Worm (Caenorhabditis elegans) whole organism, midembryonic: ENCODE measurements around the gene acr-14.

Experiments used
- T22C8.4 ChIP-seq: fragments of 200-800 bp; sonication (Bioruptor generic); IDR thresholded peaks from 2 replicates; pipeline ENCODE4 v1.3.6; 2022; ENCODE audit warnings: missing genetic modification characterization, missing compliant biosample characterization
- cog-1 ChIP-seq: sonication (generic microtip); optimal IDR thresholded peaks from 2 replicates; lab custom pipeline; 2016; ENCODE audit warnings: missing genetic modification characterization, missing compliant biosample characterization
- flt-1 ChIP-seq: fragments of 200-800 bp; sonication (Bioruptor generic); IDR thresholded peaks from 2 replicates; pipeline ENCODE4 v1.3.6; 2022; ENCODE audit warnings: missing genetic modification characterization, missing compliant biosample characterization
- klf-2 ChIP-seq: fragments of 200-800 bp; sonication (Bioruptor generic); conservative IDR thresholded peaks from 2 replicates; pipeline ENCODE4 v1.3.6; 2022; ENCODE audit warnings: missing genetic modification reagents, missing genetic modification characterization, missing compliant biosample characterization
- med-1 ChIP-seq: sonication (generic microtip); optimal IDR thresholded peaks from 2 replicates; lab custom pipeline; 2017; ENCODE audit warnings: missing genetic modification characterization, mild to moderate bottlenecking, missing compliant biosample characterization, antibody characterized with exemption, missing genetic modification reagents; ENCODE audit not compliant: insufficient read depth
- ref-1 ChIP-seq: fragments of 200-800 bp; sonication (Bioruptor generic); conservative IDR thresholded peaks from 2 replicates; pipeline ENCODE4 v1.3.6; 2022; ENCODE audit warnings: missing genetic modification reagents, missing genetic modification characterization, missing compliant biosample characterization
- ztf-23 ChIP-seq: fragments of 200-800 bp; sonication (Bioruptor generic); IDR thresholded peaks from 2 replicates; pipeline ENCODE4 v1.3.6; 2022; ENCODE audit warnings: missing genetic modification reagents, missing genetic modification characterization, missing compliant biosample characterization
- ztf-29 ChIP-seq: fragments of 200-800 bp; sonication (Bioruptor generic); IDR thresholded peaks from 2 replicates; pipeline ENCODE4 v1.3.6; 2022; ENCODE audit warnings: missing genetic modification reagents, missing genetic modification characterization, missing compliant biosample characterization

- no peak for TF ChIP-seq cog-1
- TF ChIP-seq flt-1 (GFP tag; lab: Robert Waterston, UW): no peak
- TF ChIP-seq ztf-29 (GFP tag; lab: Robert Waterston, UW): no peak
- no peak for TF ChIP-seq T22C8.4 (GFP tag; lab: Robert Waterston, UW)
- no peak for TF ChIP-seq klf-2 (GFP tag; lab: Robert Waterston, UW)
- TF ChIP-seq med-1 (GFP tag; lab: Kevin White, UChicago): no peak
- no peak for TF ChIP-seq ztf-23
- TF ChIP-seq ref-1 (GFP tag; lab: Robert Waterston, UW): no peak
These were observed 16.1 kb upstream of the acr-14 start, which contains the start of gene T05C12.9 for ce11 chrII:8193126-8193525.
